Fruit fly (Drosophila melanogaster) whole organism, embryonic: ENCODE results near the gene Srp14.

ENCODE experiments used
- Antp ChIP-seq: fragments of 200-800 bp; sonication (Bioruptor generic); optimal IDR thresholded peaks from 3 replicates; lab custom pipeline; 2016; ENCODE audit warnings: missing biosample characterization, missing genetic modification characterization
- CG11456 ChIP-seq: fragments of 200-800 bp; sonication (Bioruptor generic); IDR thresholded peaks from 3 replicates; pipeline ENCODE4 v1.3.6; 2022; ENCODE audit warnings: missing biosample characterization, missing genetic modification characterization
- CG12659 ChIP-seq: fragments of 200-800 bp; sonication (Bioruptor generic); optimal IDR thresholded peaks from 3 replicates; lab custom pipeline; 2017; ENCODE audit warnings: mild to moderate bottlenecking, missing biosample characterization, missing genetic modification reagents, missing genetic modification characterization
- CG13424 ChIP-seq: fragments of 200-800 bp; sonication (Bioruptor generic); optimal IDR thresholded peaks from 2 replicates; lab custom pipeline; 2019; ENCODE audit warnings: missing biosample characterization, mild to moderate bottlenecking, missing genetic modification characterization, moderate library complexity
- CG14860 ChIP-seq: fragments of 200-800 bp; sonication (Bioruptor generic); IDR thresholded peaks from 3 replicates; pipeline ENCODE4 v1.3.6; 2022; ENCODE audit warnings: missing biosample characterization, missing genetic modification characterization; ENCODE audit not compliant: partially characterized antibody
- CG14965 ChIP-seq: fragments of 200-800 bp; sonication (Bioruptor generic); optimal IDR thresholded peaks from 2 replicates; lab custom pipeline; 2016; ENCODE audit warnings: missing biosample characterization, missing genetic modification characterization, borderline replicate concordance
- CG15269 ChIP-seq: fragments of 200-800 bp; sonication (Bioruptor generic); optimal IDR thresholded peaks from 2 replicates; lab custom pipeline; 2018; ENCODE audit warnings: missing biosample characterization, mild to moderate bottlenecking, missing genetic modification characterization, moderate library complexity
- CG1602 ChIP-seq: fragments of 200-800 bp; sonication (Bioruptor generic); optimal IDR thresholded peaks from 3 replicates; lab custom pipeline; 2016; ENCODE audit warnings: missing biosample characterization, missing genetic modification characterization
- CG17359 ChIP-seq: fragments of 200-800 bp; sonication (Bioruptor generic); optimal IDR thresholded peaks from 3 replicates; lab custom pipeline; 2018; ENCODE audit warnings: missing biosample characterization, mild to moderate bottlenecking, missing genetic modification characterization, moderate library complexity
- CG18262 ChIP-seq: fragments of 200-800 bp; optimal IDR thresholded peaks from 3 replicates; lab custom pipeline; 2019; ENCODE audit warnings: missing biosample characterization, mild to moderate bottlenecking, missing genetic modification characterization, moderate library complexity
- CG18764 ChIP-seq: fragments of 200-800 bp; sonication (Bioruptor generic); optimal IDR thresholded peaks from 3 replicates; lab custom pipeline; 2016; ENCODE audit warnings: missing biosample characterization, missing genetic modification characterization
- CG33557 ChIP-seq: fragments of 200-800 bp; sonication (Bioruptor generic); optimal IDR thresholded peaks from 2 replicates; lab custom pipeline; 2019; ENCODE audit warnings: missing biosample characterization, mild to moderate bottlenecking, missing genetic modification characterization, moderate library complexity
- CG34376 ChIP-seq: fragments of 200-800 bp; sonication (Bioruptor generic); optimal IDR thresholded peaks from 2 replicates; lab custom pipeline; 2018; ENCODE audit warnings: missing biosample characterization, mild to moderate bottlenecking, missing genetic modification characterization
- CG5953 ChIP-seq: fragments of 200-800 bp; sonication (Bioruptor generic); IDR thresholded peaks from 2 replicates; pipeline ENCODE4 v1.3.6; 2022; ENCODE audit warnings: missing biosample characterization, missing genetic modification characterization
- CG6765 ChIP-seq: fragments of 200-800 bp; sonication (Bioruptor generic); optimal IDR thresholded peaks from 3 replicates; lab custom pipeline; 2017; ENCODE audit warnings: missing biosample characterization, mild to moderate bottlenecking, missing genetic modification characterization
- CG8290 ChIP-seq, 3 experiments: fragments of 200-800 bp; sonication (Bioruptor generic); optimal IDR thresholded peaks; 2 replicates each; lab custom pipeline; 2016 to 2019; ENCODE audit warnings: missing biosample characterization in 3 of 3, missing genetic modification characterization in 3 of 3, mild to moderate bottlenecking in 2 of 3, moderate library complexity in 1 of 3
- CG8388 ChIP-seq: fragments of 200-800 bp; sonication (Bioruptor generic); optimal IDR thresholded peaks from 2 replicates; lab custom pipeline; 2019; ENCODE audit warnings: missing biosample characterization, mild to moderate bottlenecking, missing genetic modification characterization, moderate library complexity
- CG9609 ChIP-seq: fragments of 200-800 bp; sonication (Bioruptor generic); optimal IDR thresholded peaks from 3 replicates; lab custom pipeline; 2016; ENCODE audit warnings: missing biosample characterization, missing genetic modification characterization
- Chrac-16 ChIP-seq: fragments of 200-800 bp; sonication (Bioruptor generic); optimal IDR thresholded peaks from 3 replicates; lab custom pipeline; 2016; ENCODE audit warnings: missing biosample characterization, missing genetic modification characterization
- D19B ChIP-seq: fragments of 200-800 bp; sonication (Bioruptor generic); optimal IDR thresholded peaks from 2 replicates; lab custom pipeline; 2017; ENCODE audit warnings: missing biosample characterization, mild to moderate bottlenecking, missing genetic modification characterization
- Dref ChIP-seq: fragments of 200-800 bp; sonication (Bioruptor generic); IDR thresholded peaks from 2 replicates; pipeline ENCODE4 v1.3.6; 2022; ENCODE audit warnings: missing biosample characterization, missing genetic modification characterization
- E2f2 ChIP-seq: fragments of 200-800 bp; sonication (Bioruptor generic); IDR thresholded peaks from 2 replicates; pipeline ENCODE4 v1.3.6; 2022; ENCODE audit warnings: missing biosample characterization, missing genetic modification characterization
- Fer1 ChIP-seq: fragments of 200-800 bp; sonication (Bioruptor generic); optimal IDR thresholded peaks from 2 replicates; lab custom pipeline; 2017; ENCODE audit warnings: missing biosample characterization, mild to moderate bottlenecking, missing genetic modification characterization
- Fer2 ChIP-seq: fragments of 200-800 bp; sonication (Bioruptor generic); optimal IDR thresholded peaks from 2 replicates; lab custom pipeline; 2018; ENCODE audit warnings: missing biosample characterization, mild to moderate bottlenecking, missing genetic modification characterization, moderate library complexity
- HLHmδ ChIP-seq: fragments of 200-800 bp; sonication (Bioruptor generic); optimal IDR thresholded peaks from 2 replicates; lab custom pipeline; 2018; ENCODE audit warnings: missing biosample characterization, mild to moderate bottlenecking, missing genetic modification characterization, moderate library complexity
- Hey ChIP-seq: fragments of 200-800 bp; sonication (Bioruptor generic); optimal IDR thresholded peaks from 3 replicates; lab custom pipeline; 2018; ENCODE audit warnings: missing biosample characterization, mild to moderate bottlenecking, missing genetic modification characterization
- HmgZ ChIP-seq: fragments of 200-800 bp; sonication (Bioruptor generic); optimal IDR thresholded peaks from 2 replicates; lab custom pipeline; 2018; ENCODE audit warnings: missing biosample characterization, mild to moderate bottlenecking, missing genetic modification characterization
- MESR4 ChIP-seq: fragments of 200-800 bp; sonication (Bioruptor generic); optimal IDR thresholded peaks from 2 replicates; lab custom pipeline; 2018; ENCODE audit warnings: missing biosample characterization, mild to moderate bottlenecking, missing genetic modification characterization, moderate library complexity
- Sox102F ChIP-seq: fragments of 200-800 bp; sonication (Bioruptor generic); optimal IDR thresholded peaks from 2 replicates; lab custom pipeline; 2018; ENCODE audit warnings: missing biosample characterization, mild to moderate bottlenecking, missing genetic modification characterization, moderate library complexity
- Stat92E ChIP-seq, 3 experiments: fragments of >200 bp in 2 of 3; fragments of 200-800 bp in 1 of 3; sonication (Bioruptor generic) in 1 of 3; optimal IDR thresholded peaks; 2 replicates each; lab custom pipeline; 2017 to 2019; ENCODE audit warnings: missing biosample characterization in 3 of 3, missing genetic modification characterization in 3 of 3, mild to moderate bottlenecking in 1 of 3, moderate library complexity in 1 of 3
- Taf1 ChIP-seq: fragments of 200-800 bp; sonication (Bioruptor generic); IDR thresholded peaks from 2 replicates; pipeline ENCODE4 v1.3.6; 2022; ENCODE audit warnings: missing biosample characterization, missing genetic modification characterization
- ap ChIP-seq: fragments of 200-800 bp; sonication (Bioruptor generic); IDR thresholded peaks from 2 replicates; pipeline ENCODE4 v1.3.6; 2022; ENCODE audit warnings: missing biosample characterization, missing genetic modification characterization
- ase ChIP-seq: fragments of 200-800 bp; sonication (Bioruptor generic); IDR thresholded peaks from 3 replicates; pipeline ENCODE4 v1.3.6; 2022; ENCODE audit warnings: missing biosample characterization, missing genetic modification characterization
- ato ChIP-seq: fragments of 200-800 bp; sonication (Bioruptor generic); IDR thresholded peaks from 2 replicates; pipeline ENCODE4 v1.3.6; 2022; ENCODE audit warnings: missing biosample characterization, missing genetic modification characterization; ENCODE audit not compliant: partially characterized antibody
- az2 ChIP-seq: fragments of 200-800 bp; sonication (Bioruptor generic); optimal IDR thresholded peaks from 3 replicates; lab custom pipeline; 2016; ENCODE audit warnings: missing biosample characterization, missing genetic modification characterization
- bigmax ChIP-seq: fragments of 200-800 bp; sonication (Bioruptor generic); optimal IDR thresholded peaks from 2 replicates; lab custom pipeline; 2018; ENCODE audit warnings: missing biosample characterization, mild to moderate bottlenecking, missing genetic modification characterization
- cas ChIP-seq: fragments of 200-800 bp; sonication (Bioruptor generic); IDR thresholded peaks from 2 replicates; pipeline ENCODE4 v1.3.6; 2022; ENCODE audit warnings: missing biosample characterization, missing genetic modification characterization
- dpn ChIP-seq, 2 experiments: fragments of 200-800 bp; sonication (Bioruptor generic); optimal IDR thresholded peaks; 3 replicates each; lab custom pipeline; 2016; ENCODE audit warnings: missing biosample characterization in 2 of 2, missing genetic modification characterization in 2 of 2
- emc ChIP-seq: fragments of 200-800 bp; sonication (Bioruptor generic); optimal IDR thresholded peaks from 2 replicates; lab custom pipeline; 2016; ENCODE audit warnings: missing biosample characterization, missing genetic modification characterization
- gsb ChIP-seq: fragments of 200-800 bp; sonication (Bioruptor generic); IDR thresholded peaks from 2 replicates; pipeline ENCODE4 v1.3.6; 2022; ENCODE audit warnings: missing biosample characterization, missing genetic modification characterization
- kay ChIP-seq: fragments of 200-800 bp; sonication (Bioruptor generic); optimal IDR thresholded peaks from 2 replicates; lab custom pipeline; 2016; ENCODE audit warnings: missing biosample characterization, missing genetic modification characterization
- mirr ChIP-seq: fragments of 200-800 bp; sonication (Bioruptor generic); optimal IDR thresholded peaks from 3 replicates; lab custom pipeline; 2018; ENCODE audit warnings: missing biosample characterization, mild to moderate bottlenecking, missing genetic modification characterization
- pan ChIP-seq, 4 experiments: fragments of >200 bp in 3 of 4; fragments of 200-800 bp in 1 of 4; sonication (Bioruptor generic) in 1 of 4; optimal IDR thresholded peaks in 3 of 4; IDR thresholded peaks in 1 of 4; 2 replicates each; pipeline versions ENCODE4 v1.3.6 to Lab custom; 2017 to 2022; ENCODE audit warnings: missing biosample characterization in 2 of 4, missing genetic modification characterization in 2 of 4, mixed read lengths in 1 of 4
- peb ChIP-seq: fragments of 200-800 bp; sonication (Bioruptor generic); IDR thresholded peaks from 2 replicates; pipeline ENCODE4 v1.3.6; 2022; ENCODE audit warnings: missing biosample characterization, missing genetic modification characterization
- sc ChIP-seq, 3 experiments: fragments of >200 bp in 2 of 3; fragments of 200-800 bp in 1 of 3; sonication (Bioruptor generic) in 1 of 3; optimal IDR thresholded peaks; 2 replicates in 2 of 3; 3 replicates in 1 of 3; lab custom pipeline; 2017; ENCODE audit warnings: mild to moderate bottlenecking in 1 of 3, missing biosample characterization in 1 of 3, missing genetic modification characterization in 1 of 3, missing genetic modification reagents in 1 of 3
- sens ChIP-seq: fragments of 200-800 bp; sonication (Bioruptor generic); peaks from one replicate; lab custom pipeline; 2016; ENCODE audit warnings: missing biosample characterization, missing genetic modification characterization
- sr ChIP-seq: fragments of 200-800 bp; sonication (Bioruptor generic); IDR thresholded peaks from 3 replicates; pipeline ENCODE4 v1.3.6; 2022; ENCODE audit warnings: missing biosample characterization, missing genetic modification characterization
- tgo ChIP-seq: fragments of 200-800 bp; sonication (Bioruptor generic); IDR thresholded peaks from 3 replicates; pipeline ENCODE4 v1.3.6; 2022; ENCODE audit warnings: missing biosample characterization, missing genetic modification characterization
- trh ChIP-seq: fragments of 200-800 bp; sonication (Bioruptor generic); optimal IDR thresholded peaks from 2 replicates; lab custom pipeline; 2016; ENCODE audit warnings: missing biosample characterization, missing genetic modification characterization
- zen ChIP-seq: fragments of 200-800 bp; sonication (Bioruptor generic); optimal IDR thresholded peaks from 3 replicates; lab custom pipeline; 2018; ENCODE audit warnings: missing biosample characterization, mild to moderate bottlenecking, missing genetic modification characterization, moderate library complexity

Gene Srp14

DNA sequence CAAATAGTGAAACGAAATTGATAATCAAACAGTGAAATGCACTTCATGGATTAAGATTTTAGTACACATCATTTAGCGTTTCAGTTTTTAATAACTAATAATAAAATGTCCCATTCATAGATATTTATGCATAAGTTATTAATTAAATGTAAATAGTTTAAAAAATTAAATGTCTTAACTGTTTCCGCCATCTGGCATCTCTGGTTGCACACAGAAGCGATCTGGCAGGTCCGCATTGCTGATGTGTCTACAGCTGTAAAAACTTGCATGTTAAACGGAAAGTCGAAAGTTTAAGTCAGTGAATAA is 8.5 kb downstream of the Srp14 start, which contains the start of gene Srp72 (continued):
- TF ChIP-seq HmgZ: no peak
- TF ChIP-seq kay (GFP tag; lab: Kevin White, UChicago): peak; percentile 10
- no peak for TF ChIP-seq D19B (GFP tag; lab: Kevin White, UChicago)
- TF ChIP-seq gsb (GFP tag; lab: Robert Waterston, UW): no peak
- TF ChIP-seq MESR4 (GFP tag; lab: Kevin White, UChicago): no peak
- peak; percentile 42 for TF ChIP-seq CG8388
- no peak for TF ChIP-seq CG5953
- TF ChIP-seq Taf1 (GFP tag; lab: Robert Waterston, UW): no peak
- TF ChIP-seq CG14965 (GFP tag; lab: Kevin White, UChicago): no peak
- TF ChIP-seq mirr: no peak
- TF ChIP-seq emc (GFP tag; lab: Kevin White, UChicago): no peak
- no peak for TF ChIP-seq Antp (GFP tag; lab: Kevin White, UChicago)
- no peak for TF ChIP-seq ato (GFP tag; lab: Robert Waterston, UW)
- peak; percentile 55 for TF ChIP-seq CG13424 (tag; lab: Kevin White, UChicago)
- peak; percentile 34 for TF ChIP-seq CG18262 (tag; lab: Kevin White, UChicago)
- TF ChIP-seq ap: no peak
- peak; percentile 59 for TF ChIP-seq E2f2
- TF ChIP-seq HLHmδ (GFP tag; lab: Kevin White, UChicago): no peak
- TF ChIP-seq az2 (GFP tag; lab: Kevin White, UChicago): peak; percentile 36
- no peak for TF ChIP-seq bigmax (GFP tag; lab: Kevin White, UChicago)
- no peak for TF ChIP-seq ase (GFP tag; lab: Robert Waterston, UW)
- TF ChIP-seq Chrac-16 (GFP tag; lab: Kevin White, UChicago): peak; percentile 8
- no peak for TF ChIP-seq Dref (GFP tag; lab: Robert Waterston, UW)
- no peak for TF ChIP-seq CG11456 (GFP tag; lab: Robert Waterston, UW)
- peak; percentile 20 for TF ChIP-seq CG1602 (GFP tag; lab: Kevin White, UChicago)
- no peak for TF ChIP-seq Hey
- no peak for TF ChIP-seq CG8290 (GFP tag; optimal IDR thresholded peaks at IDR 0.05; lab: Kevin White, UChicago)
- no peak for TF ChIP-seq CG8290 (tag; optimal IDR thresholded peaks at IDR 0.05; lab: Kevin White, UChicago)
- TF ChIP-seq pan (optimal IDR thresholded peaks at IDR 0.05; lab: Kevin White, UChicago): no peak
- peak in 1 of 2 experiments; percentile 65 for TF ChIP-seq pan (GFP tag; optimal IDR thresholded peaks at IDR 0.05 in 1 of 2, IDR thresholded peaks at IDR 0.05 in 1 of 2)
- peak; percentile 41 for TF ChIP-seq Sox102F
- TF ChIP-seq CG12659 (GFP tag; lab: Kevin White, UChicago): peak; percentile 54
- TF ChIP-seq zen: peak; percentile 80
- no peak for TF ChIP-seq cas (GFP tag; lab: Robert Waterston, UW)
- TF ChIP-seq dpn (GFP tag; optimal IDR thresholded peaks at IDR 0.05; lab: Kevin White, UChicago): peak in 1 of 2 experiments; percentile 27
- no peak for TF ChIP-seq trh (GFP tag; lab: Kevin White, UChicago)
- no peak for TF ChIP-seq Stat92E (GFP tag; optimal IDR thresholded peaks at IDR 0.05; lab: Kevin White, UChicago)
- no peak for TF ChIP-seq CG33557
- peak; percentile 33 for TF ChIP-seq CG34376 (GFP tag; lab: Kevin White, UChicago)
- TF ChIP-seq sc (optimal IDR thresholded peaks at IDR 0.05; lab: Kevin White, UChicago): no peak
- TF ChIP-seq sc (GFP tag; optimal IDR thresholded peaks at IDR 0.05; lab: Kevin White, UChicago): no peak
- TF ChIP-seq CG9609 (GFP tag; lab: Kevin White, UChicago): no peak
- peak; percentile 82 for TF ChIP-seq sens (GFP tag; lab: Kevin White, UChicago)
- peak; percentile 53 for TF ChIP-seq CG18764 (GFP tag; lab: Kevin White, UChicago)
- TF ChIP-seq sr: no peak
- peak; percentile 18 for TF ChIP-seq Fer1 (GFP tag; lab: Kevin White, UChicago)
- TF ChIP-seq CG14860 (GFP tag; lab: Robert Waterston, UW): no peak
- TF ChIP-seq Fer2 (tag; lab: Kevin White, UChicago): peak; percentile 50
- TF ChIP-seq CG17359 (tag; lab: Kevin White, UChicago): peak; percentile 60
- TF ChIP-seq CG15269 (tag; lab: Kevin White, UChicago): no peak
- TF ChIP-seq CG6765 (GFP tag; lab: Kevin White, UChicago): no peak
- TF ChIP-seq tgo (GFP tag; lab: Robert Waterston, UW): peak; percentile 27; the same call in 1 of the 3 replicates
- TF ChIP-seq peb: no peak
